Fruit fly (Drosophila melanogaster) whole organism, wandering third instar larva: ENCODE measurements around the gene Zip88E.
A peak's percentile ranks its signal among the peaks of the same experiment; 100 is the strongest.

Experiments
- GATAd ChIP-seq: sonication (Bioruptor generic); optimal IDR thresholded peaks from 2 replicates; lab custom pipeline; 2016; ENCODE audit warnings: missing biosample characterization, missing genetic modification characterization
- Jra ChIP-seq: sonication (Bioruptor generic); optimal IDR thresholded peaks from 2 replicates; lab custom pipeline; 2016; ENCODE audit warnings: missing biosample characterization, missing genetic modification characterization
- Mio ChIP-seq: sonication (Bioruptor generic); optimal IDR thresholded peaks from 2 replicates; lab custom pipeline; 2016; ENCODE audit warnings: missing biosample characterization, missing genetic modification characterization
- Myc ChIP-seq: fragments of >200 bp; optimal IDR thresholded peaks from 2 replicates; lab custom pipeline; 2017
- Rel ChIP-seq, 2 experiments: fragments of 200-800 bp; sonication (Bioruptor generic) in 1 of 2; optimal IDR thresholded peaks; 2 replicates in 1 of 2; 3 replicates in 1 of 2; lab custom pipeline; 2016 to 2019; ENCODE audit warnings: mild to moderate bottlenecking in 2 of 2, missing biosample characterization in 2 of 2, missing genetic modification characterization in 2 of 2, moderate library complexity in 1 of 2
- br ChIP-seq: fragments of 200-800 bp; sonication (Bioruptor generic); optimal IDR thresholded peaks from 2 replicates; lab custom pipeline; 2016; ENCODE audit warnings: missing biosample characterization, missing genetic modification characterization
- dl ChIP-seq, 2 experiments: fragments of 175-275, 200-275 bp in 1 of 2; fragments of 200-275 bp in 1 of 2; sonication (Bioruptor generic); optimal IDR thresholded peaks; lab custom pipeline; 2018; ENCODE audit warnings: mild to moderate bottlenecking in 2 of 2, missing biosample characterization in 2 of 2, missing genetic modification characterization in 2 of 2, moderate library complexity in 2 of 2; ENCODE audit not compliant: partially characterized antibody in 2 of 2, insufficient read depth in 1 of 2
- ey ChIP-seq: fragments of 200-800 bp; sonication (Bioruptor generic); optimal IDR thresholded peaks from 2 replicates; lab custom pipeline; 2016; ENCODE audit warnings: missing biosample characterization, missing genetic modification characterization
- jim ChIP-seq: fragments of 175-275, 200-325 bp; sonication (Bioruptor generic); optimal IDR thresholded peaks from 2 replicates; lab custom pipeline; 2016; ENCODE audit warnings: missing biosample characterization, mild to moderate bottlenecking, missing genetic modification characterization
- lola ChIP-seq: fragments of >200 bp; optimal IDR thresholded peaks from 2 replicates; lab custom pipeline; 2017; ENCODE audit warnings: missing biosample characterization, missing genetic modification characterization
- psq ChIP-seq: fragments of 200-800 bp; sonication (Bioruptor generic); optimal IDR thresholded peaks from 3 replicates; lab custom pipeline; 2017; ENCODE audit warnings: missing biosample characterization, mild to moderate bottlenecking, missing genetic modification characterization, moderate library complexity
- rgr ChIP-seq: fragments of 200-800 bp; sonication (Bioruptor generic); optimal IDR thresholded peaks from 3 replicates; lab custom pipeline; 2016; ENCODE audit warnings: missing biosample characterization, mild to moderate bottlenecking, missing genetic modification characterization
- sv ChIP-seq: fragments of 200-800 bp; sonication (Bioruptor generic); optimal IDR thresholded peaks from 3 replicates; lab custom pipeline; 2016; ENCODE audit warnings: missing biosample characterization, missing genetic modification characterization

- TF ChIP-seq jim (GFP tag; lab: Kevin White, UChicago) (no peak), psq (GFP tag; lab: Kevin White, UChicago) (peak; percentile 64), Rel (GFP tag; optimal IDR thresholded peaks at IDR 0.05; lab: Kevin White, UChicago) (no peak), Rel (tag; optimal IDR thresholded peaks at IDR 0.05; lab: Kevin White, UChicago) (no peak), br (GFP tag; lab: Kevin White, UChicago) (no peak), Mio (GFP tag; lab: Kevin White, UChicago) (no peak), Myc (lab: Kevin White, UChicago) (no peak), rgr (GFP tag; lab: Kevin White, UChicago) (peak; percentile 8), sv (GFP tag; lab: Kevin White, UChicago) (no peak), lola (GFP tag; lab: Kevin White, UChicago) (no peak), ey (no peak), dl (GFP tag; optimal IDR thresholded peaks at IDR 0.05; lab: Kevin White, UChicago; ENCODE audit: insufficient read depth in 1 of 2, partially characterized antibody in 2 of 2) (peak; percentile 86 to 92), Jra (GFP tag; lab: Kevin White, UChicago) (no peak), GATAd (GFP tag; lab: Kevin White, UChicago) (no peak)
These were observed 23.2 kb downstream of the Zip88E start for dm6 chr3R:15291551-15292223.
